Fruit fly (Drosophila melanogaster): Measurements from ENCODE around the gene Raf.
A peak's percentile ranks its signal among the peaks of the same experiment; 100 is the strongest.

The Raf gene

DNA sequence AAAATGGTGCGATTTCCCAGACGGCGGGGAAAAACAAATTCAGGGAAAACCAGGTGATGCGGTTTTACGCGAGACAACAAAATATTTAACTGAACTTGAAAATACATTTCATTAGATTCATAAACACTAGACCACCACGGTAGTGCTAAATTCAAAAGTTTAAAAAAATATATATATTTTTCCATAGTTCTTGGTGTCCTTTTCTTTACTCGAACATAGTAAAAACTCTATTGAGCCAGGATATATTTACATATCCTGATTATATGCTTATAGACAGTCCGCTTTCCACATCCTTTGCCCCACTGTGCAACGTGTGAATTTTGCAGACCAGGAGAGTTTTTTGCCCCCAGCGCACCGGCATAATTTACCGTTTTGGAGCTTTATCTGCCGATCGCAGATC is 70.1 kb downstream of the Raf start (continued):
- TF ChIP-seq CG8359 (GFP tag; optimal IDR thresholded peaks at IDR 0.05; ENCODE audit: borderline replicate concordance) (no peak), CG13624 (GFP tag; optimal IDR thresholded peaks at IDR 0.05) (no peak), CG9876 (GFP tag; optimal IDR thresholded peaks at IDR 0.05) (no peak), CG7745 (tag; optimal IDR thresholded peaks at IDR 0.05) (no peak), CG14860 (GFP tag; IDR thresholded peaks at IDR 0.05; ENCODE audit: partially characterized antibody) (no peak), CG3065 (GFP tag; optimal IDR thresholded peaks at IDR 0.05) (no peak), CG1529 (GFP tag; optimal IDR thresholded peaks at IDR 0.05) (no peak), gro (GFP tag; optimal IDR thresholded peaks at IDR 0.05) (no peak), trh (GFP tag; optimal IDR thresholded peaks at IDR 0.05) (no peak), CG12942 (GFP tag; optimal IDR thresholded peaks at IDR 0.05) (peak; percentile 7), CG7786 (GFP tag; optimal IDR thresholded peaks at IDR 0.05) (no peak), CG11560 (tag; IDR thresholded peaks at IDR 0.05) (no peak), CoRest (tag; optimal IDR thresholded peaks at IDR 0.05) (peak; percentile 3), amos (GFP tag; IDR thresholded peaks at IDR 0.05; ENCODE audit: partially characterized antibody) (no peak), CG31224 (GFP tag; IDR thresholded peaks at IDR 0.05) (no peak), HHEX (GFP tag; optimal IDR thresholded peaks at IDR 0.05) (no peak), CG31388 (GFP tag; optimal IDR thresholded peaks at IDR 0.05) (no peak), CG16813 (GFP tag; IDR thresholded peaks at IDR 0.05; ENCODE audit: partially characterized antibody) (no peak), shn (GFP tag; optimal IDR thresholded peaks at IDR 0.05) (no peak), Rfx (GFP tag; IDR thresholded peaks at IDR 0.05) (no peak), CG13287 (GFP tag; IDR thresholded peaks at IDR 0.05; ENCODE audit: partially characterized antibody) (no peak), seq (GFP tag; IDR thresholded peaks at IDR 0.05) (no peak), MBD-R2 (GFP tag; IDR thresholded peaks at IDR 0.05) (no peak), btn (GFP tag; optimal IDR thresholded peaks at IDR 0.05) (no peak), gcm2 (GFP tag; optimal IDR thresholded peaks at IDR 0.05) (no peak), bcd (GFP tag; optimal IDR thresholded peaks at IDR 0.05) (no peak), NC2β (GFP tag; optimal IDR thresholded peaks at IDR 0.05) (no peak), ind (GFP tag; optimal IDR thresholded peaks at IDR 0.05) (peak; percentile 4), gsb (GFP tag; IDR thresholded peaks at IDR 0.05) (no peak), CG13894 (tag; optimal IDR thresholded peaks at IDR 0.05) (no peak), Camta (GFP tag; optimal IDR thresholded peaks at IDR 0.05) (no peak), corto (GFP tag; optimal IDR thresholded peaks at IDR 0.05) (no peak), CG1233 (GFP tag; optimal IDR thresholded peaks at IDR 0.05) (no peak), rib (GFP tag; IDR thresholded peaks at IDR 0.05) (no peak), zen (tag; optimal IDR thresholded peaks at IDR 0.05) (no peak), fru (optimal IDR thresholded peaks at IDR 0.05) (no peak), B-H1 (GFP tag; IDR thresholded peaks at IDR 0.05) (no peak), Nf-YA (GFP tag; IDR thresholded peaks at IDR 0.05) (no peak), Sry-β (GFP tag; optimal IDR thresholded peaks at IDR 0.05) (no peak), Dref (GFP tag; IDR thresholded peaks at IDR 0.05) (no peak), Atf-2 (GFP tag; optimal IDR thresholded peaks at IDR 0.05) (no peak), Fer1 (GFP tag; optimal IDR thresholded peaks at IDR 0.05) (no peak), CG14014 (GFP tag; IDR thresholded peaks at IDR 0.05) (no peak), NfI (GFP tag; optimal IDR thresholded peaks at IDR 0.05) (no peak), cwo (GFP tag; optimal IDR thresholded peaks at IDR 0.05) (no peak), fd102C (GFP tag; optimal IDR thresholded peaks at IDR 0.05) (no peak), nmo (GFP tag; optimal IDR thresholded peaks at IDR 0.05) (peak; percentile 29), Ptx1 (GFP tag; IDR thresholded peaks at IDR 0.05) (no peak), CG1603 (tag; optimal IDR thresholded peaks at IDR 0.05) (no peak), CG14965 (GFP tag; optimal IDR thresholded peaks at IDR 0.05; ENCODE audit: borderline replicate concordance) (no peak), NK7.1 (GFP tag; optimal IDR thresholded peaks at IDR 0.05) (no peak), CG11504 (tag; optimal IDR thresholded peaks at IDR 0.05) (peak; percentile 58)
